Fruit fly (Drosophila melanogaster) whole organism, adult: Measurements from ENCODE around the gene CG45011.

ENCODE experiments used
- CG11617 ChIP-seq: fragments of 200-800 bp; sonication (Bioruptor generic); optimal IDR thresholded peaks from 2 replicates; lab custom pipeline; 2017; ENCODE audit warnings: mild to moderate bottlenecking, missing biosample characterization, missing genetic modification reagents, missing genetic modification characterization
- CG12768 ChIP-seq: fragments of 200-800 bp; sonication (Bioruptor generic); optimal IDR thresholded peaks from 2 replicates; lab custom pipeline; 2017; ENCODE audit warnings: missing biosample characterization, missing genetic modification characterization, mild to moderate bottlenecking, moderate library complexity, missing genetic modification reagents
- CG14711 ChIP-seq: fragments of 200-800 bp; sonication (Bioruptor generic); optimal IDR thresholded peaks from 2 replicates; lab custom pipeline; 2018; ENCODE audit warnings: missing biosample characterization, mild to moderate bottlenecking, missing genetic modification characterization, moderate library complexity
- CG1620 ChIP-seq: fragments of 200-800 bp; sonication (Bioruptor generic); optimal IDR thresholded peaks from 2 replicates; lab custom pipeline; 2016; ENCODE audit warnings: missing biosample characterization, missing genetic modification characterization
- CG33017 ChIP-seq: fragments of 200-800 bp; sonication (Bioruptor generic); optimal IDR thresholded peaks from 2 replicates; lab custom pipeline; 2018; ENCODE audit warnings: missing biosample characterization, mild to moderate bottlenecking, missing genetic modification characterization, moderate library complexity
- CG5204 ChIP-seq: fragments of 200-800 bp; sonication (Bioruptor generic); optimal IDR thresholded peaks from 2 replicates; lab custom pipeline; 2016; ENCODE audit warnings: missing biosample characterization, missing genetic modification characterization
- CG7045 ChIP-seq: fragments of 200-800 bp; sonication (Bioruptor generic); optimal IDR thresholded peaks from 2 replicates; lab custom pipeline; 2017; ENCODE audit warnings: missing biosample characterization, mild to moderate bottlenecking, missing genetic modification characterization
- CG7101 ChIP-seq: fragments of 200-800 bp; sonication (Bioruptor generic); optimal IDR thresholded peaks from 2 replicates; lab custom pipeline; 2018; ENCODE audit warnings: missing biosample characterization, mild to moderate bottlenecking, missing genetic modification characterization, moderate library complexity
- Clk ChIP-seq: fragments of 200-800 bp; sonication (Bioruptor generic); optimal IDR thresholded peaks from 2 replicates; lab custom pipeline; 2017; ENCODE audit warnings: missing biosample characterization, missing genetic modification characterization
- Crg-1 ChIP-seq: fragments of 200-800 bp; sonication (Bioruptor generic); optimal IDR thresholded peaks from 2 replicates; lab custom pipeline; 2016; ENCODE audit warnings: missing biosample characterization, missing genetic modification characterization
- Hr96 ChIP-seq: fragments of 200-800 bp; sonication (Bioruptor generic); optimal IDR thresholded peaks from 2 replicates; lab custom pipeline; 2016; ENCODE audit warnings: missing biosample characterization, missing genetic modification characterization
- Mnt ChIP-seq: fragments of 200-800 bp; sonication (Bioruptor generic); optimal IDR thresholded peaks from 2 replicates; lab custom pipeline; 2016; ENCODE audit warnings: missing biosample characterization, mild to moderate bottlenecking, missing genetic modification characterization
- bab1 ChIP-seq: fragments of 200-800 bp; sonication (Bioruptor generic); optimal IDR thresholded peaks from 3 replicates; lab custom pipeline; 2019; ENCODE audit warnings: missing biosample characterization, mild to moderate bottlenecking, missing genetic modification characterization, moderate library complexity
- cic ChIP-seq: fragments of 200-800 bp; sonication (Bioruptor generic); optimal IDR thresholded peaks from 2 replicates; lab custom pipeline; 2017; ENCODE audit warnings: missing biosample characterization, mild to moderate bottlenecking, missing genetic modification characterization, moderate library complexity
- cnc ChIP-seq, 2 experiments: fragments of >200 bp; optimal IDR thresholded peaks; 2 replicates each; lab custom pipeline; 2017
- kay ChIP-seq: fragments of 200-800 bp; sonication (Bioruptor generic); peaks from one replicate; lab custom pipeline; 2016; ENCODE audit warnings: missing biosample characterization, missing genetic modification characterization, borderline replicate concordance
- ovo ChIP-seq: fragments of 200-800 bp; sonication (Bioruptor generic); optimal IDR thresholded peaks from 2 replicates; lab custom pipeline; 2016; ENCODE audit warnings: missing biosample characterization, missing genetic modification characterization
- pad ChIP-seq: fragments of 200-800 bp; sonication (Bioruptor generic); optimal IDR thresholded peaks from 3 replicates; lab custom pipeline; 2017; ENCODE audit warnings: missing biosample characterization, missing genetic modification characterization, mild to moderate bottlenecking, moderate library complexity, missing genetic modification reagents
- tj ChIP-seq: fragments of 200-800 bp; sonication (Bioruptor generic); optimal IDR thresholded peaks from 3 replicates; lab custom pipeline; 2017; ENCODE audit warnings: missing biosample characterization, mild to moderate bottlenecking, missing genetic modification characterization, moderate library complexity
- toe ChIP-seq: fragments of 200-800 bp; sonication (Bioruptor generic); optimal IDR thresholded peaks from 2 replicates; lab custom pipeline; 2016; ENCODE audit warnings: missing biosample characterization, missing genetic modification characterization

Gene CG45011

dm6 chr2L:11853130-11853529 lies 19.2 kb downstream of the CG45011 start, which contains the start of gene CG42751:
Gene CG42751, plus strand, starts transcription at chr2L:11853430.
- TF ChIP-seq pad (GFP tag; lab: Kevin White, UChicago) (no peak), cnc (optimal IDR thresholded peaks at IDR 0.05; lab: Kevin White, UChicago) (no peak), CG12768 (GFP tag; lab: Kevin White, UChicago) (no peak), bab1 (GFP tag; lab: Kevin White, UChicago) (no peak), Hr96 (GFP tag; lab: Kevin White, UChicago) (no peak), tj (GFP tag; lab: Kevin White, UChicago) (no peak), cic (GFP tag; lab: Kevin White, UChicago) (no peak), kay (GFP tag; lab: Kevin White, UChicago) (no peak), Clk (GFP tag; lab: Kevin White, UChicago) (no peak)

dm6 chr2L:11870867-11871452 lies 37.1 kb downstream of the CG45011 start:
- TF ChIP-seq CG7045 (GFP tag; lab: Kevin White, UChicago) = no peak
- no peak for TF ChIP-seq toe (GFP tag; lab: Kevin White, UChicago)
- TF ChIP-seq CG7101 (tag; lab: Kevin White, UChicago) = no peak
- TF ChIP-seq CG12768 (GFP tag; lab: Kevin White, UChicago) = no peak
- no peak for TF ChIP-seq Crg-1 (GFP tag; lab: Kevin White, UChicago)
- TF ChIP-seq Hr96 (GFP tag; lab: Kevin White, UChicago) = no peak
- TF ChIP-seq ovo (GFP tag; lab: Kevin White, UChicago) = no peak
- TF ChIP-seq CG11617 (GFP tag; lab: Kevin White, UChicago) = no peak
- TF ChIP-seq Mnt (GFP tag; lab: Kevin White, UChicago) = no peak
- no peak for TF ChIP-seq pad (GFP tag; lab: Kevin White, UChicago)
- no peak for TF ChIP-seq CG5204

- no peak for TF ChIP-seq Mnt (GFP tag; lab: Kevin White, UChicago)
- no peak for TF ChIP-seq pad (GFP tag; lab: Kevin White, UChicago)
- no peak for TF ChIP-seq bab1 (GFP tag; lab: Kevin White, UChicago)
- TF ChIP-seq cnc (optimal IDR thresholded peaks at IDR 0.05; lab: Kevin White, UChicago) = no peak
- no peak for TF ChIP-seq tj (GFP tag; lab: Kevin White, UChicago)
- TF ChIP-seq kay (GFP tag; lab: Kevin White, UChicago) = no peak
- no peak for TF ChIP-seq CG7101 (tag; lab: Kevin White, UChicago)
- TF ChIP-seq CG14711 (tag; lab: Kevin White, UChicago) = no peak
- TF ChIP-seq CG12768 (GFP tag; lab: Kevin White, UChicago) = no peak
Observed at dm6 chr2L:11874232-11874765, 40.4 kb downstream of the CG45011 start.

- TF ChIP-seq Mnt (GFP tag; lab: Kevin White, UChicago) = no peak
- TF ChIP-seq kay (GFP tag; lab: Kevin White, UChicago) = no peak
- TF ChIP-seq CG11617 (GFP tag; lab: Kevin White, UChicago) = no peak
- no peak for TF ChIP-seq ovo (GFP tag; lab: Kevin White, UChicago)
- TF ChIP-seq pad (GFP tag; lab: Kevin White, UChicago) = no peak
- TF ChIP-seq cnc (optimal IDR thresholded peaks at IDR 0.05; lab: Kevin White, UChicago) = no peak
- TF ChIP-seq CG12768 (GFP tag; lab: Kevin White, UChicago) = no peak
- TF ChIP-seq CG7045 (GFP tag; lab: Kevin White, UChicago) = no peak
- no peak for TF ChIP-seq CG33017 (tag; lab: Kevin White, UChicago)
- no peak for TF ChIP-seq tj (GFP tag; lab: Kevin White, UChicago)
- TF ChIP-seq cic (GFP tag; lab: Kevin White, UChicago) = no peak
- TF ChIP-seq CG14711 (tag; lab: Kevin White, UChicago) = no peak
- TF ChIP-seq CG5204 = no peak
- TF ChIP-seq CG1620 (GFP tag; lab: Kevin White, UChicago) = no peak
- TF ChIP-seq Hr96 (GFP tag; lab: Kevin White, UChicago) = no peak
Observed at dm6 chr2L:11874890-11875289, 41.0 kb downstream of the CG45011 start.

- TF ChIP-seq Hr96 (GFP tag; lab: Kevin White, UChicago) (no peak), CG12768 (GFP tag; lab: Kevin White, UChicago) (no peak), CG7101 (tag; lab: Kevin White, UChicago) (no peak), CG33017 (tag; lab: Kevin White, UChicago) (no peak)
Observed at dm6 chr2L:11878812-11879328, 45.0 kb downstream of the CG45011 start.
